Fruit fly (Drosophila melanogaster): ENCODE results near the gene Tfb4.

dm6 chr2L:1126527-1126926 is 23.9 kb downstream of the Tfb4 start:
- no peak for TF ChIP-seq CG8478 (optimal IDR thresholded peaks at IDR 0.05)
- no peak for TF ChIP-seq usp (GFP tag; optimal IDR thresholded peaks at IDR 0.05)
